Worm (Caenorhabditis elegans) whole organism, early embryonic: ENCODE data around the gene str-116.
"Not testable (repeated sequence)": the region's sequence is repeated elsewhere in the genome, so short reads cannot be mapped to it uniquely, and the experiment has no call there.

Experiments used
- B0310.2 ChIP-seq: sonication (generic microtip); optimal IDR thresholded peaks from 2 replicates; lab custom pipeline; 2016; ENCODE audit warnings: mild to moderate bottlenecking, missing genetic modification characterization, missing compliant biosample characterization
- F13C5.2 ChIP-seq: sonication (generic microtip); optimal IDR thresholded peaks from 2 replicates; lab custom pipeline; 2017; ENCODE audit warnings: mild to moderate bottlenecking, missing genetic modification characterization, inconsistent platforms, missing compliant biosample characterization
- aly-1 ChIP-seq: sonication (generic microtip); optimal IDR thresholded peaks from 2 replicates; lab custom pipeline; 2016; ENCODE audit warnings: missing genetic modification characterization, missing compliant biosample characterization
- ama-1 ChIP-seq: fragments of 150-350 bp; optimal IDR thresholded peaks from 2 replicates; lab custom pipeline; 2014
- ceh-13 ChIP-seq: fragments of 200-800 bp; sonication (Bioruptor generic); optimal IDR thresholded peaks from 2 replicates; lab custom pipeline; 2018; ENCODE audit warnings: mild to moderate bottlenecking, missing genetic modification characterization, missing compliant biosample characterization
- ceh-36 ChIP-seq: sonication (generic microtip); optimal IDR thresholded peaks from 2 replicates; lab custom pipeline; 2016; ENCODE audit warnings: missing genetic modification characterization, inconsistent platforms, missing compliant biosample characterization
- ets-7 ChIP-seq: sonication (generic microtip); optimal IDR thresholded peaks from 2 replicates; lab custom pipeline; 2016; ENCODE audit warnings: missing genotype, missing genetic modification characterization, missing compliant biosample characterization
- flt-1 ChIP-seq: fragments of 200-800 bp; sonication (Bioruptor generic); IDR thresholded peaks from 2 replicates; pipeline ENCODE4 v1.3.6; 2022; ENCODE audit warnings: missing genetic modification characterization, missing compliant biosample characterization
- hmbx-1 ChIP-seq: sonication (generic microtip); optimal IDR thresholded peaks from 2 replicates; lab custom pipeline; 2016; ENCODE audit warnings: mild to moderate bottlenecking, missing genetic modification characterization, missing compliant biosample characterization
- hmg-4 ChIP-seq: fragments of 200-800 bp; sonication (Bioruptor generic); optimal IDR thresholded peaks from 2 replicates; lab custom pipeline; 2018; ENCODE audit warnings: mild to moderate bottlenecking, missing genetic modification characterization, missing compliant biosample characterization
- hnd-1 ChIP-seq: sonication (generic microtip); optimal IDR thresholded peaks from 2 replicates; lab custom pipeline; 2016; ENCODE audit warnings: missing genetic modification characterization, missing compliant biosample characterization
- pes-1 ChIP-seq: fragments of 200-800 bp; sonication (Bioruptor generic); IDR thresholded peaks from 2 replicates; pipeline ENCODE4 v1.3.6; 2022; ENCODE audit warnings: missing genetic modification reagents, missing genetic modification characterization, missing compliant biosample characterization
- scrt-1 ChIP-seq: fragments of 200-800 bp; sonication (Bioruptor generic); IDR thresholded peaks from 2 replicates; pipeline ENCODE4 v1.3.6; 2022; ENCODE audit warnings: missing genetic modification characterization, missing compliant biosample characterization
- sea-1 ChIP-seq: fragments of 200-800 bp; sonication (Bioruptor generic); conservative IDR thresholded peaks from 2 replicates; pipeline ENCODE4 v1.3.6; 2022; ENCODE audit warnings: missing genetic modification characterization, missing compliant biosample characterization
- tbx-11 ChIP-seq: fragments of 200-800 bp; sonication (Bioruptor generic); IDR thresholded peaks from 2 replicates; pipeline ENCODE4 v1.3.6; 2022; ENCODE audit warnings: missing genetic modification characterization, missing compliant biosample characterization
- tbx-37 ChIP-seq: fragments of 200-800 bp; sonication (Bioruptor generic); conservative IDR thresholded peaks from 2 replicates; pipeline ENCODE4 v1.3.6; 2022; ENCODE audit warnings: missing genetic modification reagents, missing genetic modification characterization, missing compliant biosample characterization
- tra-4 ChIP-seq: sonication (generic microtip); optimal IDR thresholded peaks from 2 replicates; lab custom pipeline; 2017; ENCODE audit warnings: missing genetic modification characterization, missing compliant biosample characterization

str-116 gene

DNA sequence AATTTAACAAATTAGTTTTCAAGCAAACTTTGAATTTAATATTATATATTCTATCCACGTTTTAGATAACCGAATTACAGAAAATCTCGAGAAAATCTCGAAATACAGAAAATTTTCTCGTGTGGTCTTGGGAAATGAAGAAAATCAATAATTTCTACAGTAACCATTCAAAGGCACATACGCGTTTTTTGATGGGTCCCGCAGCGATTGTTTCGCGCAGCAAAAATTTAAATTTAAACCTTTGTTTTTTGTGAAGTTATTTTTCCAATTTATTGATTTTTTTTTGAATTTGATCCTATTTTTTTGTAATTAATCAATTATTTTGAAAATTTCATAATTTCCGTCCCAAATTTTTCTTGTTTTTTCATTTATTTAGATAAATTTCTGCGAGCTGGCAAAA, 12.8 kb downstream of the str-116 start:
- no peak for TF ChIP-seq ceh-13
- no peak for TF ChIP-seq flt-1
- TF ChIP-seq ama-1 (lab: Kevin White, UChicago) = no peak
- no peak for TF ChIP-seq ets-7 (tag; lab: Kevin White, UChicago)
- no peak for TF ChIP-seq aly-1 (tag; lab: Kevin White, UChicago)
- TF ChIP-seq hnd-1 (tag; lab: Kevin White, UChicago) = no peak
- TF ChIP-seq F13C5.2 (tag; lab: Kevin White, UChicago) = no peak
- TF ChIP-seq ceh-36 = no peak
- TF ChIP-seq sea-1 (GFP tag; lab: Robert Waterston, UW) = no peak
- TF ChIP-seq tbx-37 (GFP tag; lab: Robert Waterston, UW) = no peak
- TF ChIP-seq pes-1 (GFP tag; lab: Robert Waterston, UW) = no peak
- no peak for TF ChIP-seq B0310.2 (tag; lab: Kevin White, UChicago)

DNA sequence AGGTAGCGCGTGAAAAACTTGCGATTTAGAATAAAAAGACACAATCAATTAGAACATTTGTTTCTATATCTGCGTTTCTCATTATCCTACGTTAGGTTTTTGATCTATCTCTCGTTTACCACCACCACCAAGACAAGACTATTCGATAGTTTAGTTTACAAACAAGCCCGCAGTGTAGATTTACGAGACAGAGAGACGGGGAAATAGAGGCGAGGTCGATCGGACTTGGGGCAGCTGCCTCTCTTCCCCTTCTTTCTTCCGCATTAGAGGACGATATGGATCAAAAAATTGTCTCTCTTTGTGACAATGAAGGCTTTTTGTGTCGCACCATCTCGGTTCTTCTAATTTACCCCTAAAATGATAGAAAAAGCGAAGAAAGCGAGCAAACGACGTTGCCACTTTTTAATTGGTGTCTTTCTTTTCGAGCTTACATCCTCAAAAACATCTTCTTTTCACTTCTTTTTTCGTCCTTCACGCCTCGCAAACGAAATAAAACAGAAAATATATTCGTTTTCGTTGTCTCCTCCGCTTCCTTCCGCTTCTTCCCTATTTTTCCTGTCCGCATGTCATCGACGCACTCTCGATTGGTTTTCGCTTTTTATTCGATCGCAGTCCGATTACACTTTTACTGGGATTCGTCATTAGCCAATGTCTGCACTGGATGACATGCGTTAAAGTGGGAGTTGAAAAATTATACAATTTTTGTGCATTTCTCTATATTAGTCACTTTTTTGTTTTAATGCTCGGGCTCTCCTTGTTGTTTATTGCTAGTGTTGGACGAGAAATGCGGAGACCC, 14.8 kb downstream of the str-116 start:
- TF ChIP-seq flt-1 (no peak), hmg-4 (GFP tag; lab: Kevin White, UChicago) (peak; percentile 52)

DNA sequence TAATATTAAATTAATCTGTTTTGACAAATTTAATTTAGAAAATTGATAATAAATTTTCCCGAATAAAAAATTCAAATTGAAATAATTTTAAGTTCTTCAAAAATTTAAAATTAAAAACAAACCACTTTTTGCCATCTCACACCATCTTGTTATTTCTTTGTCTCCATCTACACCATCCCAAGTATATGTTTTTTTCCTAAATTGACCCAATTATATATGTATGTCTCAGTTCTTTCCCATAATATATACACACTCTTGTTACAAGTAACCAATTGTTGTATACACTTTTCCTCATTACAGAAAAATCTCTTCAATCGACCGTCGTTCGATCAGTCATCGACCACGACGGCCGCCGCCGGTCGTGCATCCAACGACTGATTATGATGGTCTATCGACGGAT, 15.5 kb downstream of the str-116 start, which contains the start of gene gly-20:
gly-20 (plus strand) TSS at position 301 of the 400 bp plus-strand sequence.
- no peak for TF ChIP-seq ceh-36
- no peak for TF ChIP-seq B0310.2 (tag; lab: Kevin White, UChicago)
- no peak for TF ChIP-seq hnd-1 (tag; lab: Kevin White, UChicago)
- TF ChIP-seq F13C5.2 (tag; lab: Kevin White, UChicago) = no peak
- no peak for TF ChIP-seq ets-7 (tag; lab: Kevin White, UChicago)

DNA sequence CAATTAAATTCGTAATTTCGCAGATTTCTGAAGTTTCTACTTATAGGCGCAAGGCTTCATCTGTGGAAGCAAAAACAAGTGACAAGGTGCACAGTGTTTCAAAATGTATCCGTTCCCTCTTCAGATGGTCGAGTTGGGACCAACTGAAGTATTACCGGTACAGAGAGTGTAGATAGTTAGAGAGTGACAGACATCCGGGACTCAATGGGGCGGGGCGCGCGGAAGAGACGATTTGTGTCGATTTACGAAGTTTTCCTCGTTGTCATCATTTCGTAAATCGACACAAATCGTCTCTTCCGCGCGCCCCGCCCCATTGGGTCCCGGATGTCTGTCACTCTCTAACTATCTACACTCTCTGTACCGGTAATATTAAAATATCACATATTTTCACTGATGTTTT, 19.3 kb downstream of the str-116 start, which contains the start of gene C03E10.3:
C03E10.3 (plus strand) TSS at position 301 of the 400 bp plus-strand sequence.
- TF ChIP-seq F13C5.2, tra-4, aly-1 (tag; lab: Kevin White, UChicago): not testable (repeated sequence)

DNA sequence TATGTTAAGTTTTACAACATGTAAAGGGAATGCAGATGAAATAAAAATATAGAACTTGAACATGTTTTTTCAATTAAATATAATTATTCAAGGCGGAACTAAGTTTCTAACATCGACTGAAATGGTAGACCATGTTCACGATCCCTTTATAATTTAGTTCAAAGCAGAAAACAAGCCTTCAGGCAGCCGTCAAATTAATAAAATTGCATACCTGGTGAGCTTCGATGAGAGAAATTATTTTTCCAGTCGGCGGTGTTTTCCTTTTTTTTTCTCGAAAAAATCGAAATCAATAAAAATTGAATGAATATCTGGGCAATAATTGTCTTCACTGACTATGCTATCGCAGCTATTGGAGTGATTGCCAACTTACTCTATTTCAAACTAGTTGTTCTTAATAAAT, 24.1 kb downstream of the str-116 start, which contains the start of gene C03E10.1:
C03E10.1 (plus strand) TSS at position 301 of the 400 bp plus-strand sequence.
- no peak for TF ChIP-seq hmg-4 (GFP tag; lab: Kevin White, UChicago)
- no peak for TF ChIP-seq hmbx-1
- TF ChIP-seq flt-1 = no peak
- TF ChIP-seq ceh-36 = no peak
- no peak for TF ChIP-seq aly-1 (tag; lab: Kevin White, UChicago)
- no peak for TF ChIP-seq scrt-1 (GFP tag; lab: Robert Waterston, UW)
- no peak for TF ChIP-seq sea-1 (GFP tag; lab: Robert Waterston, UW)
- TF ChIP-seq tbx-37 (GFP tag; lab: Robert Waterston, UW) = no peak
- no peak for TF ChIP-seq ama-1 (lab: Kevin White, UChicago)
- TF ChIP-seq tbx-11 (GFP tag; lab: Robert Waterston, UW) = no peak
- TF ChIP-seq F13C5.2 (tag; lab: Kevin White, UChicago) = no peak
- no peak for TF ChIP-seq ets-7 (tag; lab: Kevin White, UChicago)
- no peak for TF ChIP-seq tra-4 (tag; lab: Kevin White, UChicago)
- TF ChIP-seq B0310.2 (tag; lab: Kevin White, UChicago) = no peak
- no peak for TF ChIP-seq pes-1 (GFP tag; lab: Robert Waterston, UW)
- TF ChIP-seq ceh-13 = no peak
- no peak for TF ChIP-seq hnd-1 (tag; lab: Kevin White, UChicago)

DNA sequence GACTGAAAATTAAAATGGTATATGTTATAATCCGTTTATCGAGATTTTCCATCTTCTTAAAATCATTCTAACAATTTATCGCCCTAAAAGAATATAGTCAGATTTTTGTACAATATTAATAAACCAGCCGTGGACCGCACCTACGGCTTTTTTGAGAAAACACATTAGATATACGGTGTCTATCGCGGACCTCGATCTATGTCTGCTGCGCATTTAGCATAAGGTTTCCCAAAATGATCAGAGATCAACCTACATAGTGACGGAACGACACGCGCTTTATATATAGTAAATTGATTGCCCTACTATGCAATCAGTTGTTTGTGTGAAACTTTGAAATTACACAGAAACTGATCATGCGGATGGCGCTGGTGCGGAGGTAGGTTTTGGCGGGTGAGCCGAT, 25.9 kb downstream of the str-116 start:
- no peak for TF ChIP-seq aly-1 (tag; lab: Kevin White, UChicago)
- TF ChIP-seq tbx-37 (GFP tag; lab: Robert Waterston, UW) = no peak
- TF ChIP-seq ceh-13 = no peak
- TF ChIP-seq pes-1 (GFP tag; lab: Robert Waterston, UW) = no peak
- TF ChIP-seq hnd-1 (tag; lab: Kevin White, UChicago) = no peak
- no peak for TF ChIP-seq scrt-1 (GFP tag; lab: Robert Waterston, UW)
- no peak for TF ChIP-seq hmbx-1
- TF ChIP-seq B0310.2 (tag; lab: Kevin White, UChicago) = no peak
- TF ChIP-seq ets-7 (tag; lab: Kevin White, UChicago) = no peak

DNA sequence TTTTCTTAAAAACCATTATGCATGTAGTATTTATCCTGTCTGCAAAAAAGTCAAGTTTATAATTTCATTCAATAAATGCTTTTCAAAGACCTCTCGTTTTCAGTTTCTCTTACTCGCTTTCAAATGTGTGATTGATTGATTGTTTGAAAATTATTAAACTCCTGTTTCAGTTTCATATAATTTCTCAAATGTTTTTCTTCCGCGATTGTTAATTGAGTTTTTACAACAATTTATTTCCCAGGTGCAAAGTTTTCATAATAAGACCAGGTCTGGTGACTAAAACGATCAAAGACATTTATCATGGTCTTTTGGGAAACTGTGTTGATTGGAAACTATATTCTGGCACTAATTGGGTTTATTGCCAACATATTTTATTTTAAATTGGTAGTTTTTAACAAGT, 27.6 kb downstream of the str-116 start, which contains the start of gene T03F7.6:
T03F7.6 (plus strand) TSS at position 301 of the 400 bp plus-strand sequence.
- TF ChIP-seq sea-1 (GFP tag; lab: Robert Waterston, UW) (no peak), scrt-1 (GFP tag; lab: Robert Waterston, UW) (no peak), hmbx-1 (no peak), ets-7 (tag; lab: Kevin White, UChicago) (no peak), hmg-4 (GFP tag; lab: Kevin White, UChicago) (no peak), pes-1 (GFP tag; lab: Robert Waterston, UW) (no peak), B0310.2 (tag; lab: Kevin White, UChicago) (no peak), tra-4 (tag; lab: Kevin White, UChicago) (no peak), aly-1 (tag; lab: Kevin White, UChicago) (no peak), F13C5.2 (tag; lab: Kevin White, UChicago) (no peak), hnd-1 (tag; lab: Kevin White, UChicago) (no peak), tbx-11 (GFP tag; lab: Robert Waterston, UW) (no peak), flt-1 (no peak), ama-1 (lab: Kevin White, UChicago) (no peak), ceh-36 (no peak), ceh-13 (no peak), tbx-37 (GFP tag; lab: Robert Waterston, UW) (no peak)
